Worm (Caenorhabditis elegans) whole organism, mixed stage, embryonic: Measurements from ENCODE around the gene sre-30.

Experiments
- M03D4.4 ChIP-seq: sonication (generic microtip); optimal IDR thresholded peaks from 2 replicates; lab custom pipeline; 2017; ENCODE audit warnings: mild to moderate bottlenecking, missing genetic modification characterization, missing compliant biosample characterization
- bed-3 ChIP-seq: fragments of 200-800 bp; sonication (Bioruptor generic); optimal IDR thresholded peaks from 3 replicates; lab custom pipeline; 2018; ENCODE audit warnings: mild to moderate bottlenecking, missing genetic modification characterization, moderate library complexity, missing compliant biosample characterization
- blmp-1 ChIP-seq: fragments of 150-350 bp; optimal IDR thresholded peaks from 2 replicates; lab custom pipeline; 2014; ENCODE audit warnings: missing biosample characterization, missing genetic modification characterization
- ceh-39 ChIP-seq: fragments of 150-350 bp; optimal IDR thresholded peaks from 2 replicates; lab custom pipeline; 2014; ENCODE audit warnings: missing biosample characterization, missing genetic modification characterization
- ceh-43 ChIP-seq: fragments of 200-800 bp; sonication (Bioruptor generic); optimal IDR thresholded peaks from 2 replicates; lab custom pipeline; 2018; ENCODE audit warnings: mild to moderate bottlenecking, missing genetic modification characterization, moderate library complexity, missing compliant biosample characterization
- ces-1 ChIP-seq: fragments of 150-350 bp; optimal IDR thresholded peaks from 2 replicates; lab custom pipeline; 2014; ENCODE audit warnings: missing biosample characterization, missing genetic modification reagents, missing genetic modification characterization
- cnd-1 ChIP-seq: fragments of 200-800 bp; sonication (Bioruptor generic); optimal IDR thresholded peaks from 2 replicates; lab custom pipeline; 2018; ENCODE audit warnings: mild to moderate bottlenecking, missing genetic modification characterization, missing compliant biosample characterization
- elt-1 ChIP-seq: sonication (generic microtip); optimal IDR thresholded peaks from 2 replicates; lab custom pipeline; 2017; ENCODE audit warnings: missing genetic modification characterization, mild to moderate bottlenecking, missing compliant biosample characterization, antibody characterized with exemption, moderate library complexity, borderline replicate concordance; ENCODE audit not compliant: insufficient read depth
- elt-3 ChIP-seq: fragments of 150-350 bp; optimal IDR thresholded peaks from 2 replicates; lab custom pipeline; 2014; ENCODE audit warnings: missing biosample characterization, missing genetic modification characterization
- flh-1 ChIP-seq: fragments of 200-800 bp; sonication (Bioruptor generic); optimal IDR thresholded peaks from 2 replicates; lab custom pipeline; 2018; ENCODE audit warnings: mild to moderate bottlenecking, missing genetic modification characterization, moderate library complexity, missing compliant biosample characterization
- ham-2 ChIP-seq: fragments of 200-800 bp; sonication (Bioruptor generic); optimal IDR thresholded peaks from 2 replicates; lab custom pipeline; 2018; ENCODE audit warnings: mild to moderate bottlenecking, missing genetic modification characterization, missing compliant biosample characterization
- hlh-1 ChIP-seq: fragments of 150-350 bp; optimal IDR thresholded peaks from 2 replicates; lab custom pipeline; 2014; ENCODE audit warnings: missing biosample characterization, missing genetic modification reagents, missing genetic modification characterization
- lin-32 ChIP-seq: fragments of 200-800 bp; sonication (Bioruptor generic); optimal IDR thresholded peaks from 2 replicates; lab custom pipeline; 2018; ENCODE audit warnings: mild to moderate bottlenecking, missing genetic modification characterization, missing compliant biosample characterization
- lsy-2 ChIP-seq: fragments of 150-350 bp; optimal IDR thresholded peaks from 2 replicates; lab custom pipeline; 2014; ENCODE audit warnings: missing biosample characterization, missing genetic modification characterization
- mep-1 ChIP-seq: fragments of 150-350 bp; optimal IDR thresholded peaks from 2 replicates; lab custom pipeline; 2017; ENCODE audit warnings: missing biosample characterization, missing genetic modification reagents, missing genetic modification characterization, inconsistent platforms
- mls-2 ChIP-seq: sonication (generic microtip); optimal IDR thresholded peaks from 2 replicates; lab custom pipeline; 2016; ENCODE audit warnings: mild to moderate bottlenecking, missing genetic modification characterization, moderate library complexity, missing compliant biosample characterization
- nhr-12 ChIP-seq: fragments of 150-350 bp; optimal IDR thresholded peaks from 2 replicates; lab custom pipeline; 2014; ENCODE audit warnings: missing biosample characterization, missing genetic modification characterization
- nhr-28 ChIP-seq: fragments of 150-350 bp; optimal IDR thresholded peaks from 2 replicates; lab custom pipeline; 2014; ENCODE audit warnings: missing biosample characterization, missing genetic modification characterization
- nhr-76 ChIP-seq: sonication (generic microtip); optimal IDR thresholded peaks from 2 replicates; lab custom pipeline; 2017; ENCODE audit warnings: missing biosample characterization, missing genetic modification characterization
- pha-4 ChIP-seq: fragments of 150-350 bp; optimal IDR thresholded peaks from 2 replicates; lab custom pipeline; 2018; ENCODE audit warnings: missing biosample characterization, missing genetic modification reagents, missing genetic modification characterization
- snpc-4 ChIP-seq: fragments of 150-350 bp; optimal IDR thresholded peaks from 2 replicates; lab custom pipeline; 2014; ENCODE audit warnings: missing biosample characterization, missing genetic modification characterization
- sptf-1 ChIP-seq: sonication (generic microtip); optimal IDR thresholded peaks from 2 replicates; lab custom pipeline; 2017; ENCODE audit warnings: mild to moderate bottlenecking, missing genetic modification characterization, moderate library complexity, missing compliant biosample characterization
- unc-120 ChIP-seq: sonication (generic microtip); optimal IDR thresholded peaks from 2 replicates; lab custom pipeline; 2017; ENCODE audit warnings: missing genetic modification characterization, missing compliant biosample characterization; ENCODE audit not compliant: poor library complexity, severe bottlenecking
- unc-39 ChIP-seq: fragments of 150-350 bp; optimal IDR thresholded peaks from 2 replicates; lab custom pipeline; 2014; ENCODE audit warnings: missing biosample characterization, missing genetic modification characterization
- unc-62 ChIP-seq: fragments of 150-350 bp; optimal IDR thresholded peaks from 2 replicates; lab custom pipeline; 2014; ENCODE audit warnings: missing biosample characterization, missing genetic modification reagents, missing genetic modification characterization
- zip-8 ChIP-seq: fragments of 150-350 bp; optimal IDR thresholded peaks from 2 replicates; lab custom pipeline; 2014; ENCODE audit warnings: missing biosample characterization, missing genetic modification characterization
- ztf-11 ChIP-seq: fragments of 150-350 bp; optimal IDR thresholded peaks from 2 replicates; lab custom pipeline; 2014; ENCODE audit warnings: missing biosample characterization, missing genetic modification characterization

The sre-30 gene

DNA sequence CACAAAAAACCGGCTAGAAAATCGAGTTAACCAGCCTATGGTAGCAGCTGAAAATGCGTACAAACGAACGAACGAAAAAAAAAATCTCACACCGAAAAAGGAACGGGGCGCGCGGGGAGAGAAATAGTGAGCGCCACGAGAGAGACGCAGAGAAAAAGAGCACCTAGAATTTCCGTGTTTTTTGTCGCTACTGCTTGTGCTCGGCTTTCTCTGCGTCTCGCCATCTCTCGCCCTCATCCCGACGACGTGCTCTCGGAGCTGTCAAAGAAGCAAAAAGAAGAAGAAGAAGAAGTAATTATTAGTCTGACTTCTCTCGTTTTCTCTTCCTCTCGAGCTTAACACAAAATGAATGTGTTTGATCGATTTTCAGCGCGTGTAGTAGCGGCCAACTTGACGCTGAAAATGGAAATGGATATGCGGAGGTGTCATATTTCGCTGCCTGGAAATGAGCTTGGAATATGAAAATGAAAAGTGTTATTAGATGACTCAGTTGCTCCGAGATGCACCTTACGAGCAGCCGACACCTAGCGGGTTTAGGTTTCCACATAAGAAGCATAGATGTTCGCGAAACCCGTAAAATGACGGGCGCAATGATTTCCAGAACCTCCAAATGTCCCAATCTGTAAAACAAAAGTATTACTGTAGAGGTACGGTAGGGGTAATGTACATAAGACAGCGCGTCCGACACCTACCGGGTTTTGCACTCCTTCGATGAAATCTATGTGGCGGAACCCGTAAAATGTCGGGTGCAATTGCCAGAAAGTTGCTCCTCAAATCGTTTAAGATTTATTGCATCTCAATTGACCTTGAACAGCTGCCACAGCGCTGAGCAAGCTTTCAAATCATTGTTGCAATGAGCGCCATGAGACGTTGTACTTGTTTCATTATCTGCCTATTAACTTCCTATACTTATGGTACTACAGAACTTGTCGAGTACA, 23.4 kb downstream of the sre-30 start, which contains the start of gene btb-14:
TSS of gene btb-14 (plus strand) at position 839 of the 938 bp plus-strand sequence.
- TF ChIP-seq elt-1 (tag; lab: Kevin White, UChicago) = no peak
- TF ChIP-seq hlh-1 (tag; lab: Kevin White, UChicago) = peak; percentile 0
- peak; percentile 23 for TF ChIP-seq unc-39

DNA sequence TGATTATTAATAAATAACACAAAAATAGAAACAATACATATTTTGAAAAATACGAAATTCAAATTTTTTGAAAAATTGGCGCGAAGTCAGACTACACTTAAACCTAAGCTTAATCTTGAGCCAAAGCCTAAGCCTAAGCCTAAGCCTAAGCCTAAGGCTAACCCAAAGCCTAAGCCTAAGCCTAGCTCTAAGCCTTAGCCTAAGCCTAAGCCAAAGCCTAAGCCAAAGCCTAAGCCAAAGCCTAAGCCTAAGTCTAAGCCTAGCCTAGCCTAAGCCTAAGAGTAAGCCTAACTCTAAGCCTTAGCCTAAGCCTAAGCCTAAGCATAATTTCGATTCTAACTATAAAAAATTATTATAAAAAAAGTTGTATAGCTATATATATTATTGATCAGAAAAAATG, 25.4 kb downstream of the sre-30 start:
- TF ChIP-seq mls-2 (no peak), bed-3 (GFP tag; lab: Kevin White, UChicago) (no peak), ham-2 (GFP tag; lab: Kevin White, UChicago) (peak; percentile 12), M03D4.4 (tag; lab: Kevin White, UChicago) (no peak), elt-1 (tag; lab: Kevin White, UChicago) (no peak)

DNA sequence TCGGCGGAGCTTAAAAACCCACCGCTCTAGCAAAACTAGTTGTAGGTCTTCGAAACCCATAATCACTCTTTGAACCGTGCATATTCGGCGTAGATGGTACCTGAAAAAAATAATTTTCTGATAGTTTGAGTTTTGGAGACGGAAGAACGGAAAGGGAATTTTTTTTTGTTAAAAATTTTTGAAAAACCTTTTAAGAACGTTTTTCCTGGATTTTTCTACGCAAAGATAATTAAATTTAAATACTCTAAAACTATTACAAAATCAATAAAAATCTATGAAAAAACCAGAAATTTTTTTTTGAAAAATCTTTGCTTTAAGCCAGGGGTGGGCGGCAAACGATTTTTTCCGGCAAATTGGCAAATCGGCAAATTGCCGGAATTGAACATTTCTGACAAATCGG, 26.9 kb downstream of the sre-30 start, which contains the start of gene marc-5:
TSS of gene marc-5 (minus strand) at position 101 of the 400 bp plus-strand sequence.
- TF ChIP-seq hlh-1 (tag; lab: Kevin White, UChicago) = no peak
- no peak for TF ChIP-seq ces-1 (GFP tag; lab: Kevin White, UChicago)
- TF ChIP-seq lin-32 = no peak
- TF ChIP-seq sptf-1 (tag; lab: Kevin White, UChicago) = no peak
- TF ChIP-seq unc-120 (tag; lab: Kevin White, UChicago) = no peak
- no peak for TF ChIP-seq cnd-1 (tag; lab: Kevin White, UChicago)
- no peak for TF ChIP-seq snpc-4
- no peak for TF ChIP-seq ztf-11 (tag; lab: Kevin White, UChicago)
- no peak for TF ChIP-seq mls-2
- no peak for TF ChIP-seq nhr-28 (tag; lab: Kevin White, UChicago)
- no peak for TF ChIP-seq pha-4 (tag; lab: Kevin White, UChicago)
- no peak for TF ChIP-seq unc-62 (GFP tag; lab: Kevin White, UChicago)
- no peak for TF ChIP-seq unc-39
- TF ChIP-seq nhr-76 (tag; lab: Kevin White, UChicago) = no peak
- no peak for TF ChIP-seq ceh-39
- TF ChIP-seq blmp-1 (tag; lab: Kevin White, UChicago) = no peak
- no peak for TF ChIP-seq lsy-2 (tag; lab: Kevin White, UChicago)

DNA sequence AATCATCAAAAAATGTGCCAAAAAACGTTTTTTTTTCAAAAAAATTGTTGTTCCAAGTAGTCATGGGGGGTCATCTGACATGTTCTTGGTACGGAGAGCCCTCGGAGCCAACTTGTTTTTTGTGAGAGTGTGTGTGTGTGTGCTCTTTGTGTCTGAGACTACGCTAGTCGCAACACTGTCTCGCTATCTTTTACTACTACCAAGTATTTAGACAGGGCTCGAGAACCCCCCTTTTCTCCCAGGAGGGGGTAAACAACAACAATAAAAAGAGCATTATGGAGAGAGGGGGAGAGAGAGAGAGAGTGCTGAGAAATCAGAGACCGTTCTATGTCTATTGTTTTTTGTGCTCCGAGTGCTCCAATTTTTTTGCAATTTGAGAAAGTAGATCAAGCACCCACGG, 27.5 kb downstream of the sre-30 start:
- TF ChIP-seq nhr-12 (tag; lab: Kevin White, UChicago) (no peak), mep-1 (tag; lab: Kevin White, UChicago) (no peak), M03D4.4 (tag; lab: Kevin White, UChicago) (no peak), snpc-4 (no peak), elt-1 (tag; lab: Kevin White, UChicago) (no peak), elt-3 (tag; lab: Kevin White, UChicago) (no peak), mls-2 (no peak), ces-1 (GFP tag; lab: Kevin White, UChicago) (no peak), nhr-76 (tag; lab: Kevin White, UChicago) (no peak)
- TF ChIP-seq, all 35 proteins: peak for 0

DNA sequence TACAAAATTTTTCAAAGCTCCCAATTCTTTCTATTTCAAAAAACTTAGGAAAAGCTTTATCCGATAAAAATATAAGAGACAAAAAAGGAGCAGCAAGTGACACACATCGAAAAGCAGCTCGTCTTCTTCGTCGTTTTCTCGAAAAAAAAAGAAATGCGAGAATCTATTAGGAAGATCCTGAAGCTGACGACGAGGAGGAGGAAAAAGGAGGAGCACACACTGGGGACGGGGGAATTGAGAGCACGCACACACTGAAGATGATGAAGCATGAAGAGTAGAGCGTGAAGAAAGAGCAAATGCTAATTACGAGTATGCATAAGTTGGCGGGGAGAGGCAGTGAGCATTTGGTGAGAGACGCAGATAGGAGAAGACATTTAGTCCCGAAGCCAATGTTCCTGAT, 32.4 kb downstream of the sre-30 start:
- TF ChIP-seq unc-39 (no peak), ces-1 (GFP tag; lab: Kevin White, UChicago) (peak; percentile 64), flh-1 (GFP tag; lab: Kevin White, UChicago) (no peak), sptf-1 (tag; lab: Kevin White, UChicago) (no peak), ceh-43 (GFP tag; lab: Kevin White, UChicago) (no peak), M03D4.4 (tag; lab: Kevin White, UChicago) (no peak), nhr-28 (tag; lab: Kevin White, UChicago) (no peak)
- TF ChIP-seq, all 35 proteins: peak for 1

DNA sequence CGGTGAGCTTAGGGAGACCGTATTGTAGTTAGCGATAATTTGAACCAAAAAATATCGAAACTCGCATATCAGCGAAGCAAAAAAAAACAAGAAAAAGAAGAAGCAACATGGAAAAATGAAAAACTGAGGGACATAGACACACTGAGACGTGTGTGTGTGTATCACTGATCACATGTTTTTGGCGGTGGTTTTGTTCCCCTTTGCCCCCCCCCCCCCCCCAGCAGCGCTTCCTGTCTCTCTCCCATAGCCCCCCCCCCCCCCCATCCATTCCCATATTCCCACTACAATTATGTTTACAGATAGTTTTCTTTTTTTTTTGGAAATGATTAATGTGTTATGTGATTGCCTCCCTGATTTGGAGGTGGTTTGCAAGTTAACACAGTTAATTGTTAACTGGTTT, 37.1 kb downstream of the sre-30 start:
- TF ChIP-seq lin-32 = no peak
- TF ChIP-seq sptf-1 (tag; lab: Kevin White, UChicago) = no peak
- TF ChIP-seq zip-8 (tag; lab: Kevin White, UChicago) = no peak
- no peak for TF ChIP-seq unc-120 (tag; lab: Kevin White, UChicago)
